Worm (Caenorhabditis elegans): ENCODE data around the gene lmd-3.

- TF ChIP-seq ztf-29 (GFP tag; IDR thresholded peaks at IDR 0.05): no peak
- TF ChIP-seq med-1 (GFP tag; optimal IDR thresholded peaks at IDR 0.05; ENCODE audit: insufficient read depth): no peak
- TF ChIP-seq tab-1 (GFP tag; IDR thresholded peaks at IDR 0.05): no peak
- no peak for TF ChIP-seq T22C8.4 (GFP tag; IDR thresholded peaks at IDR 0.05)
Measured at ce11 chrV:8454995-8455446, 10.4 kb upstream of the lmd-3 start, which contains the start of gene T23B12.11.
